Worm (Caenorhabditis elegans) whole organism, early embryonic: ENCODE results near the gene nhr-87.

ENCODE experiments used
- B0310.2 ChIP-seq: sonication (generic microtip); optimal IDR thresholded peaks from 2 replicates; lab custom pipeline; 2016; ENCODE audit warnings: mild to moderate bottlenecking, missing genetic modification characterization, missing compliant biosample characterization
- F13C5.2 ChIP-seq: sonication (generic microtip); optimal IDR thresholded peaks from 2 replicates; lab custom pipeline; 2017; ENCODE audit warnings: mild to moderate bottlenecking, missing genetic modification characterization, inconsistent platforms, missing compliant biosample characterization
- aly-1 ChIP-seq: sonication (generic microtip); optimal IDR thresholded peaks from 2 replicates; lab custom pipeline; 2016; ENCODE audit warnings: missing genetic modification characterization, missing compliant biosample characterization
- ama-1 ChIP-seq: fragments of 150-350 bp; optimal IDR thresholded peaks from 2 replicates; lab custom pipeline; 2014
- ceh-13 ChIP-seq: fragments of 200-800 bp; sonication (Bioruptor generic); optimal IDR thresholded peaks from 2 replicates; lab custom pipeline; 2018; ENCODE audit warnings: mild to moderate bottlenecking, missing genetic modification characterization, missing compliant biosample characterization
- ceh-36 ChIP-seq: sonication (generic microtip); optimal IDR thresholded peaks from 2 replicates; lab custom pipeline; 2016; ENCODE audit warnings: missing genetic modification characterization, inconsistent platforms, missing compliant biosample characterization
- ets-7 ChIP-seq: sonication (generic microtip); optimal IDR thresholded peaks from 2 replicates; lab custom pipeline; 2016; ENCODE audit warnings: missing genotype, missing genetic modification characterization, missing compliant biosample characterization
- flt-1 ChIP-seq: fragments of 200-800 bp; sonication (Bioruptor generic); IDR thresholded peaks from 2 replicates; pipeline ENCODE4 v1.3.6; 2022; ENCODE audit warnings: missing genetic modification characterization, missing compliant biosample characterization
- hmbx-1 ChIP-seq: sonication (generic microtip); optimal IDR thresholded peaks from 2 replicates; lab custom pipeline; 2016; ENCODE audit warnings: mild to moderate bottlenecking, missing genetic modification characterization, missing compliant biosample characterization
- hmg-4 ChIP-seq: fragments of 200-800 bp; sonication (Bioruptor generic); optimal IDR thresholded peaks from 2 replicates; lab custom pipeline; 2018; ENCODE audit warnings: mild to moderate bottlenecking, missing genetic modification characterization, missing compliant biosample characterization
- hnd-1 ChIP-seq: sonication (generic microtip); optimal IDR thresholded peaks from 2 replicates; lab custom pipeline; 2016; ENCODE audit warnings: missing genetic modification characterization, missing compliant biosample characterization
- pes-1 ChIP-seq: fragments of 200-800 bp; sonication (Bioruptor generic); IDR thresholded peaks from 2 replicates; pipeline ENCODE4 v1.3.6; 2022; ENCODE audit warnings: missing genetic modification reagents, missing genetic modification characterization, missing compliant biosample characterization
- scrt-1 ChIP-seq: fragments of 200-800 bp; sonication (Bioruptor generic); IDR thresholded peaks from 2 replicates; pipeline ENCODE4 v1.3.6; 2022; ENCODE audit warnings: missing genetic modification characterization, missing compliant biosample characterization
- sea-1 ChIP-seq: fragments of 200-800 bp; sonication (Bioruptor generic); conservative IDR thresholded peaks from 2 replicates; pipeline ENCODE4 v1.3.6; 2022; ENCODE audit warnings: missing genetic modification characterization, missing compliant biosample characterization
- tbx-11 ChIP-seq: fragments of 200-800 bp; sonication (Bioruptor generic); IDR thresholded peaks from 2 replicates; pipeline ENCODE4 v1.3.6; 2022; ENCODE audit warnings: missing genetic modification characterization, missing compliant biosample characterization
- tbx-37 ChIP-seq: fragments of 200-800 bp; sonication (Bioruptor generic); conservative IDR thresholded peaks from 2 replicates; pipeline ENCODE4 v1.3.6; 2022; ENCODE audit warnings: missing genetic modification reagents, missing genetic modification characterization, missing compliant biosample characterization
- tra-4 ChIP-seq: sonication (generic microtip); optimal IDR thresholded peaks from 2 replicates; lab custom pipeline; 2017; ENCODE audit warnings: missing genetic modification characterization, missing compliant biosample characterization

nhr-87 gene

ce11 chrIV:1657069-1657468 is 33.2 kb downstream of the nhr-87 start:
- TF ChIP-seq flt-1 (no peak), tra-4 (tag; lab: Kevin White, UChicago) (no peak), hmbx-1 (tag; lab: Kevin White, UChicago) (no peak), ceh-13 (GFP tag; lab: Kevin White, UChicago) (no peak)

ce11 chrIV:1659045-1659741 is 35.4 kb downstream of the nhr-87 start, which contains the start of gene rps-28:
rps-28 (plus strand) TSS chrIV:1659691.
- TF ChIP-seq tra-4 (tag; lab: Kevin White, UChicago) (peak; percentile 64), hmbx-1 (tag; lab: Kevin White, UChicago) (peak; percentile 52), sea-1 (peak; percentile 82), ets-7 (peak; percentile 67), pes-1 (peak; percentile 83), hmg-4 (peak; percentile 92), tbx-37 (GFP tag; lab: Robert Waterston, UW) (peak; percentile 70), ceh-13 (GFP tag; lab: Kevin White, UChicago) (no peak), scrt-1 (peak; percentile 77), flt-1 (peak; percentile 83), hnd-1 (tag; lab: Kevin White, UChicago) (peak; percentile 66), tbx-11 (peak; percentile 62), ama-1 (no peak), B0310.2 (tag; lab: Kevin White, UChicago) (peak; percentile 60), aly-1 (tag; lab: Kevin White, UChicago) (no peak), ceh-36 (tag; lab: Kevin White, UChicago) (peak; percentile 70), F13C5.2 (tag; lab: Kevin White, UChicago) (peak; percentile 98)

DNA sequence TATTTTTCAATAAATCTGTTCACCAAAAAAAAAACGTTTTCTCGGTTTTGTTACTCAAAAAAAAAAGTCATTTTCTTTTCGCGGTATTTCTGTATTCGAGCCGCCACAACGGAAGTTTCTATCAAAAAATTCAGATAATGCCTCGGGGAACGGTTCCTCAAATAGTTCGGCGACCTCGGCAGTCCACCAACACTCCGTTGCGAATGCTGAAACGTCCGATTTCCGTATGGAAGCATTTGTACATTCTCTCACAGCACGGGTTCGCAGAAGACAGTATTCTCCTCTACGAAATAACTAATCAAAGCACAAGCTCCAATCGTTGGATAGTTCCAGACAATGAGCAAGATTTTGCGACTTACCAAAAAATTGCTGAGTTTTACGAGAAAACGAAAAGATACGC is 36.1 kb downstream of the nhr-87 start, which contains the start of gene Y41D4B.4:
Gene Y41D4B.4 (plus strand): TSS at position 133 of the 400 bp plus-strand sequence.
- TF ChIP-seq pes-1 (no peak), hmg-4 (no peak), F13C5.2 (tag; lab: Kevin White, UChicago) (no peak), sea-1 (no peak), ets-7 (no peak), tbx-37 (GFP tag; lab: Robert Waterston, UW) (no peak), aly-1 (tag; lab: Kevin White, UChicago) (no peak), ceh-13 (GFP tag; lab: Kevin White, UChicago) (no peak), B0310.2 (tag; lab: Kevin White, UChicago) (no peak), flt-1 (no peak), tbx-11 (no peak), hnd-1 (tag; lab: Kevin White, UChicago) (no peak), ama-1 (no peak)

DNA sequence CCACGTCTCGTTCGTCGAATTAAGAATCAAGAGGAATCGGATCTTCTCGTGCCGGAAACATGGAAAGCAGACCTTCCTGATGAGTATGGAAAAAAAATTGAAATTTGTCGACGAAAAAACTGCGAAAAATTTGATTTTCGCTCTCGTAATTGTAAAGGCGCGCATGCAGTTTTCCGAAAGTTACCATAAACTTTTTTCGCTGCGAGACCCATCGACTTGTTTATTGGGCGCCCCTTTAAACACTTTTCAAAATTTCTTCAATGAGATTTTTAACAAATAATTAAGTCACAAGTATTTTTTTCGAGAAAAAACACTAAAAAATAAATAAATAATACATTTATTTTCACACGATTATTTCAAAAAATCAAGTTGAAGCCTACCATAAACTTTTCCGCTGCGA is 36.9 kb downstream of the nhr-87 start:
- no peak for TF ChIP-seq flt-1
- TF ChIP-seq pes-1: no peak
- TF ChIP-seq F13C5.2 (tag; lab: Kevin White, UChicago): no peak
- TF ChIP-seq ets-7: no peak
- TF ChIP-seq tbx-37 (GFP tag; lab: Robert Waterston, UW): no peak
- TF ChIP-seq scrt-1: no peak
- no peak for TF ChIP-seq hnd-1 (tag; lab: Kevin White, UChicago)
- no peak for TF ChIP-seq B0310.2 (tag; lab: Kevin White, UChicago)
- TF ChIP-seq tra-4 (tag; lab: Kevin White, UChicago): no peak
- TF ChIP-seq hmg-4: no peak
- no peak for TF ChIP-seq hmbx-1 (tag; lab: Kevin White, UChicago)
- no peak for TF ChIP-seq ceh-36 (tag; lab: Kevin White, UChicago)
- no peak for TF ChIP-seq aly-1 (tag; lab: Kevin White, UChicago)
- no peak for TF ChIP-seq sea-1
- no peak for TF ChIP-seq ama-1
- no peak for TF ChIP-seq tbx-11
- no peak for TF ChIP-seq ceh-13 (GFP tag; lab: Kevin White, UChicago)

DNA sequence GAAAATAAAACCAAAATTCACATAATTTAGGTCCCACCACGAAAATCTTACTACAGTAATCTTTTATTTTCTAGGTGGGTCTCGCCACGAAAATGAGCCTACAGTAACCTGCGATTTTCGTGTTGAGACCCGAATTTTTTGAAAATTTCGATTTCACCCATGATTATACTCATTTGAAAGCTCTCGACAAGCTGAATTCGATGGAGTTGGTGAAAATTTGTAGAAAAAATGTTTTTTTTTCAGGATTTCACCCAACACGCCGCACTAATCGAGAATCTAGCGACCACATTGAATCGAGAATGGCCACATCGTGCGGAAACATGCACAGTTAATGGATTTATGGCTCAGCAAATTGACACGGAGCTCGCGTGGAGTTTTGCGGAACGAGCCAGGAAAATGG is 39.0 kb downstream of the nhr-87 start:
- TF ChIP-seq hnd-1 (tag; lab: Kevin White, UChicago): no peak
- no peak for TF ChIP-seq tbx-37 (GFP tag; lab: Robert Waterston, UW)
- TF ChIP-seq ama-1: no peak
- no peak for TF ChIP-seq scrt-1
- no peak for TF ChIP-seq aly-1 (tag; lab: Kevin White, UChicago)
- TF ChIP-seq sea-1: no peak
- no peak for TF ChIP-seq tbx-11
- no peak for TF ChIP-seq ceh-13 (GFP tag; lab: Kevin White, UChicago)
- TF ChIP-seq pes-1: no peak

- TF ChIP-seq tbx-37 (GFP tag; lab: Robert Waterston, UW) (no peak), F13C5.2 (tag; lab: Kevin White, UChicago) (no peak), flt-1 (no peak), B0310.2 (tag; lab: Kevin White, UChicago) (no peak), ceh-36 (tag; lab: Kevin White, UChicago) (no peak), hnd-1 (tag; lab: Kevin White, UChicago) (no peak), hmg-4 (no peak), pes-1 (no peak), hmbx-1 (tag; lab: Kevin White, UChicago) (no peak), tra-4 (tag; lab: Kevin White, UChicago) (no peak), sea-1 (no peak), tbx-11 (no peak), ama-1 (no peak), scrt-1 (no peak), ets-7 (no peak), aly-1 (tag; lab: Kevin White, UChicago) (no peak), ceh-13 (GFP tag; lab: Kevin White, UChicago) (no peak)
Observed at ce11 chrIV:1672398-1672797, 48.6 kb downstream of the nhr-87 start, which contains the start of gene Y41D4B.1. Y41D4B.1 (plus strand) TSS chrIV:1672698.
